Worm (Caenorhabditis elegans) whole organism, L1 larva: Measurements from ENCODE around the gene cox-16.

ENCODE experiments used
- C04F5.9 ChIP-seq: sonication (generic microtip); optimal IDR thresholded peaks from 2 replicates; lab custom pipeline; 2016; ENCODE audit warnings: missing genetic modification characterization, missing compliant biosample characterization
- C16A3.4 ChIP-seq: fragments of 150-350 bp; optimal IDR thresholded peaks from 2 replicates; lab custom pipeline; 2014; ENCODE audit warnings: missing biosample characterization, missing genetic modification characterization
- F16B12.6 ChIP-seq: fragments of 150-350 bp; optimal IDR thresholded peaks from 2 replicates; lab custom pipeline; 2014; ENCODE audit warnings: missing biosample characterization, missing genetic modification characterization
- Y116A8C.19 ChIP-seq: sonication (generic microtip); optimal IDR thresholded peaks from 2 replicates; lab custom pipeline; 2016; ENCODE audit warnings: missing compliant biosample characterization, missing genetic modification characterization, borderline replicate concordance
- aha-1 ChIP-seq: fragments of 150-350 bp; optimal IDR thresholded peaks from 2 replicates; lab custom pipeline; 2014; ENCODE audit warnings: missing biosample characterization, missing genetic modification characterization
- alr-1 ChIP-seq: fragments of 200-800 bp; sonication (Bioruptor generic); optimal IDR thresholded peaks from 2 replicates; lab custom pipeline; 2018; ENCODE audit warnings: borderline replicate concordance, mild to moderate bottlenecking, missing genetic modification characterization, missing compliant biosample characterization
- ceh-63 ChIP-seq: fragments of 200-800 bp; sonication (Bioruptor generic); optimal IDR thresholded peaks from 2 replicates; lab custom pipeline; 2018; ENCODE audit warnings: mild to moderate bottlenecking, missing genetic modification characterization, missing compliant biosample characterization
- ceh-82 ChIP-seq, 3 experiments: fragments of 150-350 bp in 1 of 3; sonication (generic microtip) in 2 of 3; optimal IDR thresholded peaks; 2 replicates each; lab custom pipeline; 2014 to 2017; ENCODE audit warnings: missing biosample characterization in 3 of 3, missing genetic modification characterization in 3 of 3
- ceh-90 ChIP-seq: sonication (generic microtip); optimal IDR thresholded peaks from 2 replicates; lab custom pipeline; 2016; ENCODE audit warnings: missing genetic modification characterization, missing compliant biosample characterization
- ces-1 ChIP-seq: fragments of 150-350 bp; optimal IDR thresholded peaks from 2 replicates; lab custom pipeline; 2014; ENCODE audit warnings: missing biosample characterization, missing genetic modification reagents, missing genetic modification characterization
- dpl-1 ChIP-seq, 3 experiments: fragments of 150-350 bp in 2 of 3; sonication (generic microtip) in 1 of 3; optimal IDR thresholded peaks; 2 replicates each; lab custom pipeline; 2014 to 2017; ENCODE audit warnings: missing biosample characterization in 3 of 3, missing genetic modification characterization in 3 of 3, missing genetic modification reagents in 3 of 3
- dsc-1 ChIP-seq: sonication (generic microtip); optimal IDR thresholded peaks from 2 replicates; lab custom pipeline; 2016; ENCODE audit warnings: mild to moderate bottlenecking, missing genetic modification characterization, missing compliant biosample characterization
- efl-1 ChIP-seq, 4 experiments: fragments of 150-350 bp; optimal IDR thresholded peaks in 3 of 4; peaks in 1 of 4; 1 replicate in 1 of 4; 2 replicates in 3 of 4; lab custom pipeline; 2014; ENCODE audit warnings: missing biosample characterization in 2 of 4, missing genetic modification characterization in 2 of 4, missing genetic modification reagents in 2 of 4
- elt-2 ChIP-seq: sonication (generic microtip); optimal IDR thresholded peaks from 2 replicates; lab custom pipeline; 2016; ENCODE audit warnings: missing genetic modification characterization, mild to moderate bottlenecking, inconsistent platforms, missing compliant biosample characterization, missing genetic modification reagents
- ets-5 ChIP-seq: fragments of 200-800 bp; sonication (Bioruptor generic); IDR thresholded peaks from 2 replicates; pipeline ENCODE4 v1.3.6; 2022; ENCODE audit warnings: missing genetic modification characterization, missing compliant biosample characterization
- fkh-4 ChIP-seq: sonication (generic microtip); optimal IDR thresholded peaks from 2 replicates; lab custom pipeline; 2016; ENCODE audit warnings: missing compliant biosample characterization, missing genetic modification characterization, borderline replicate concordance
- fos-1 ChIP-seq: fragments of 150-350 bp; optimal IDR thresholded peaks from 2 replicates; lab custom pipeline; 2014; ENCODE audit warnings: missing biosample characterization, missing genetic modification characterization
- grh-1 ChIP-seq: fragments of 200-800 bp; sonication (Bioruptor generic); IDR thresholded peaks from 2 replicates; pipeline ENCODE4 v1.3.6; 2022; ENCODE audit warnings: missing genetic modification reagents, missing genetic modification characterization, missing compliant biosample characterization
- hpl-2 ChIP-seq: fragments of 150-350 bp; optimal IDR thresholded peaks from 2 replicates; lab custom pipeline; 2014; ENCODE audit warnings: missing biosample characterization, missing genetic modification reagents, missing genetic modification characterization
- irx-1 ChIP-seq: sonication (generic microtip); optimal IDR thresholded peaks from 2 replicates; lab custom pipeline; 2016; ENCODE audit warnings: missing genetic modification characterization, missing compliant biosample characterization
- isw-1 ChIP-seq: fragments of 200-800 bp; sonication (Bioruptor generic); IDR thresholded peaks from 2 replicates; pipeline ENCODE4 v1.3.6; 2022; ENCODE audit warnings: missing genetic modification characterization, missing compliant biosample characterization
- lin-13 ChIP-seq: fragments of 150-350 bp; optimal IDR thresholded peaks from 2 replicates; lab custom pipeline; 2014; ENCODE audit warnings: missing biosample characterization, missing genetic modification reagents, missing genetic modification characterization
- lin-14 ChIP-seq: fragments of 200-800 bp; sonication (Bioruptor generic); optimal IDR thresholded peaks from 2 replicates; lab custom pipeline; 2018; ENCODE audit warnings: mild to moderate bottlenecking, missing genetic modification characterization, moderate library complexity, missing compliant biosample characterization
- lin-39 ChIP-seq: fragments of 150-350 bp; optimal IDR thresholded peaks from 2 replicates; lab custom pipeline; 2014; ENCODE audit warnings: missing biosample characterization, missing genetic modification reagents, missing genetic modification characterization
- mdl-1 ChIP-seq, 2 experiments: fragments of 150-350 bp; optimal IDR thresholded peaks; 2 replicates each; lab custom pipeline; 2014 to 2017; ENCODE audit warnings: missing biosample characterization in 2 of 2, missing genetic modification characterization in 2 of 2, inconsistent platforms in 1 of 2
- nhr-11 ChIP-seq: fragments of 150-350 bp; optimal IDR thresholded peaks from 2 replicates; lab custom pipeline; 2014; ENCODE audit warnings: missing biosample characterization, missing genetic modification characterization
- nhr-12 ChIP-seq: sonication (generic microtip); optimal IDR thresholded peaks from 2 replicates; lab custom pipeline; 2017; ENCODE audit warnings: missing biosample characterization, missing genetic modification characterization
- nhr-19 ChIP-seq: fragments of 200-800 bp; sonication (Bioruptor generic); conservative IDR thresholded peaks from 2 replicates; pipeline ENCODE4 v1.3.6; 2022; ENCODE audit warnings: missing genetic modification characterization, missing compliant biosample characterization
- nhr-20 ChIP-seq: sonication (generic microtip); optimal IDR thresholded peaks from 2 replicates; lab custom pipeline; 2016; ENCODE audit warnings: mild to moderate bottlenecking, missing genetic modification characterization, missing compliant biosample characterization
- nhr-237 ChIP-seq: fragments of 150-350 bp; optimal IDR thresholded peaks from 2 replicates; lab custom pipeline; 2014; ENCODE audit warnings: missing biosample characterization, missing genetic modification characterization
- nhr-28 ChIP-seq: fragments of 150-350 bp; optimal IDR thresholded peaks from 2 replicates; lab custom pipeline; 2014; ENCODE audit warnings: missing biosample characterization, missing genetic modification characterization
- nhr-76 ChIP-seq: sonication (generic microtip); optimal IDR thresholded peaks from 2 replicates; lab custom pipeline; 2017; ENCODE audit warnings: missing biosample characterization, missing genetic modification characterization
- nhr-77 ChIP-seq: fragments of 150-350 bp; optimal IDR thresholded peaks from 2 replicates; lab custom pipeline; 2014; ENCODE audit warnings: missing biosample characterization, missing genetic modification characterization
- nhr-84 ChIP-seq: sonication (generic microtip); optimal IDR thresholded peaks from 2 replicates; lab custom pipeline; 2017; ENCODE audit warnings: missing biosample characterization, missing genetic modification characterization
- nhr-85 ChIP-seq: sonication (generic microtip); peaks from one replicate; lab custom pipeline; 2016; ENCODE audit warnings: missing genetic modification characterization, inconsistent platforms, missing compliant biosample characterization
- nhr-90 ChIP-seq: sonication (generic microtip); optimal IDR thresholded peaks from 2 replicates; lab custom pipeline; 2016; ENCODE audit warnings: mild to moderate bottlenecking, missing genetic modification characterization, missing compliant biosample characterization; ENCODE audit not compliant: poor library complexity
- pag-3 ChIP-seq: sonication (generic microtip); optimal IDR thresholded peaks from 2 replicates; lab custom pipeline; 2017; ENCODE audit warnings: missing genetic modification characterization, mild to moderate bottlenecking, missing compliant biosample characterization, antibody characterized with exemption, borderline replicate concordance; ENCODE audit not compliant: insufficient read depth
- rnt-1 ChIP-seq: sonication (generic microtip); optimal IDR thresholded peaks from 2 replicates; lab custom pipeline; 2016; ENCODE audit warnings: mild to moderate bottlenecking, missing genetic modification characterization, moderate library complexity, missing compliant biosample characterization
- snpc-4 ChIP-seq: fragments of 150-350 bp; optimal IDR thresholded peaks from 2 replicates; lab custom pipeline; 2014; ENCODE audit warnings: missing biosample characterization, missing genetic modification characterization
- tbx-2 ChIP-seq: sonication (generic microtip); optimal IDR thresholded peaks from 2 replicates; lab custom pipeline; 2016; ENCODE audit warnings: missing genetic modification characterization, missing compliant biosample characterization
- tlp-1 ChIP-seq: fragments of 150-350 bp; optimal IDR thresholded peaks from 2 replicates; lab custom pipeline; 2014; ENCODE audit warnings: missing biosample characterization, missing genetic modification characterization
- unc-130 ChIP-seq: fragments of 150-350 bp; optimal IDR thresholded peaks from 2 replicates; lab custom pipeline; 2017; ENCODE audit warnings: missing biosample characterization, missing genetic modification characterization, inconsistent platforms
- unc-30 ChIP-seq: sonication (generic microtip); optimal IDR thresholded peaks from 2 replicates; lab custom pipeline; 2017; ENCODE audit warnings: missing biosample characterization, missing genetic modification characterization
- unc-62 ChIP-seq: fragments of 150-350 bp; optimal IDR thresholded peaks from 2 replicates; lab custom pipeline; 2014; ENCODE audit warnings: missing biosample characterization, missing genetic modification reagents, missing genetic modification characterization
- unc-98 ChIP-seq: fragments of 200-800 bp; sonication (Bioruptor generic); IDR thresholded peaks from 2 replicates; pipeline ENCODE4 v1.3.6; 2022; ENCODE audit warnings: missing genetic modification characterization, missing compliant biosample characterization
- vab-15 ChIP-seq: sonication (generic microtip); optimal IDR thresholded peaks from 2 replicates; lab custom pipeline; 2017; ENCODE audit warnings: missing genotype, mild to moderate bottlenecking, missing genetic modification characterization, missing compliant biosample characterization
- xbp-1 ChIP-seq: sonication (generic microtip); optimal IDR thresholded peaks from 2 replicates; lab custom pipeline; 2016; ENCODE audit warnings: missing genetic modification characterization, missing compliant biosample characterization
- zag-1 ChIP-seq: fragments of 150-350 bp; optimal IDR thresholded peaks from 2 replicates; lab custom pipeline; 2014; ENCODE audit warnings: missing biosample characterization, missing genetic modification characterization
- zip-4 ChIP-seq: fragments of 200-800 bp; sonication (Bioruptor generic); optimal IDR thresholded peaks from 2 replicates; lab custom pipeline; 2018; ENCODE audit warnings: mild to moderate bottlenecking, missing genetic modification characterization, moderate library complexity, missing compliant biosample characterization
- ztf-11 ChIP-seq, 2 experiments: sonication (generic microtip); optimal IDR thresholded peaks; 2 replicates each; lab custom pipeline; 2016 to 2017; ENCODE audit warnings: missing genetic modification characterization in 2 of 2, missing biosample characterization in 1 of 2, missing compliant biosample characterization in 1 of 2

cox-16 gene

DNA sequence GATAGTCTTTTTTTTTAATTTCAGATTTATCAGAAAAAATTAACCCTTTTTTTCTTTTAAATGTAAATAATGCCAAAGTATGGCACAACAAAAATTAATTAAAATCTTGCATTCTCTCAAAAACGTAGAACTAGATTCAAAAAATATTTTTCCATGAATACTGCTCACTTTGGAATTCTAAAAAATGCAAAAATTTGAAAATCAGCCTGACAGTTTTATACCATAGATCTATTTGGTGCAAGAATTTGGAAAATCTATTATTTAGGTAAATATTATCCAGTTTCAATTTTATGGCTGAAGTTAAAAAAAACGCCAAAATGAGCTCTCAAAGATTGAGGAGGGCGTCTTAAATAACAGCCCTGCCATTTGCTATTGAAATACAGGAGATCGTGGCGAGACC lies 43.6 kb upstream of the cox-16 start:
- TF ChIP-seq ets-5 (GFP tag; lab: Robert Waterston, UW) (no peak), efl-1 (optimal IDR thresholded peaks at IDR 0.05; lab: Kevin White, UChicago) (no peak), efl-1 (GFP tag; optimal IDR thresholded peaks at IDR 0.05 in 1 of 2; lab: Kevin White, UChicago) (peak in 1 of 2 experiments; percentile 32), snpc-4 (tag; lab: Kevin White, UChicago) (no peak), tlp-1 (tag; lab: Kevin White, UChicago) (no peak), nhr-85 (tag; lab: Kevin White, UChicago) (no peak)

- no peak for TF ChIP-seq C16A3.4 (tag; lab: Kevin White, UChicago)
- TF ChIP-seq fos-1 (tag; lab: Kevin White, UChicago), result no peak
- peak in 1 of 3 experiments; percentile 39 for TF ChIP-seq ceh-82 (tag; optimal IDR thresholded peaks at IDR 0.05; lab: Kevin White, UChicago)
- no peak for TF ChIP-seq unc-30
- peak; percentile 53 for TF ChIP-seq nhr-77 (tag; lab: Kevin White, UChicago)
- no peak for TF ChIP-seq irx-1 (tag; lab: Kevin White, UChicago)
- TF ChIP-seq efl-1 (optimal IDR thresholded peaks at IDR 0.05; lab: Kevin White, UChicago), result peak; percentile 20 to 26
- peak in 1 of 2 experiments; percentile 50 for TF ChIP-seq efl-1 (GFP tag; optimal IDR thresholded peaks at IDR 0.05 in 1 of 2; lab: Kevin White, UChicago)
- no peak for TF ChIP-seq ces-1 (GFP tag; lab: Kevin White, UChicago)
- TF ChIP-seq snpc-4 (tag; lab: Kevin White, UChicago), result peak; percentile 97
- no peak for TF ChIP-seq aha-1 (tag; lab: Kevin White, UChicago)
- TF ChIP-seq Y116A8C.19, result no peak
- TF ChIP-seq unc-130, result no peak
- TF ChIP-seq mdl-1 (tag; optimal IDR thresholded peaks at IDR 0.05; lab: Kevin White, UChicago), result peak in 1 of 2 experiments; percentile 30
- TF ChIP-seq ztf-11 (tag; optimal IDR thresholded peaks at IDR 0.05; lab: Kevin White, UChicago), result no peak
- no peak for TF ChIP-seq pag-3
- no peak for TF ChIP-seq dsc-1
- peak; percentile 53 for TF ChIP-seq nhr-20 (tag; lab: Kevin White, UChicago)
- no peak for TF ChIP-seq lin-39 (tag; lab: Kevin White, UChicago)
- TF ChIP-seq nhr-12 (tag; lab: Kevin White, UChicago), result no peak
- no peak for TF ChIP-seq grh-1 (GFP tag; lab: Robert Waterston, UW)
- TF ChIP-seq vab-15 (tag; lab: Kevin White, UChicago), result no peak
- TF ChIP-seq tbx-2 (tag; lab: Kevin White, UChicago), result peak; percentile 20
- TF ChIP-seq tlp-1 (tag; lab: Kevin White, UChicago), result no peak
- TF ChIP-seq hpl-2, result peak; percentile 54
- TF ChIP-seq ceh-63 (GFP tag; lab: Kevin White, UChicago), result no peak
- TF ChIP-seq rnt-1, result peak; percentile 14
- TF ChIP-seq nhr-90 (tag; lab: Kevin White, UChicago), result peak; percentile 55
- TF ChIP-seq C04F5.9, result no peak
- TF ChIP-seq nhr-76 (tag; lab: Kevin White, UChicago), result no peak
- no peak for TF ChIP-seq nhr-237 (tag; lab: Kevin White, UChicago)
- no peak for TF ChIP-seq F16B12.6
- no peak for TF ChIP-seq zag-1 (tag; lab: Kevin White, UChicago)
- TF ChIP-seq xbp-1, result peak; percentile 26
- no peak for TF ChIP-seq fkh-4 (tag; lab: Kevin White, UChicago)
- no peak for TF ChIP-seq nhr-19 (GFP tag; lab: Robert Waterston, UW)
- no peak for TF ChIP-seq nhr-84 (tag; lab: Kevin White, UChicago)
- no peak for TF ChIP-seq nhr-85 (tag; lab: Kevin White, UChicago)
- TF ChIP-seq unc-98 (GFP tag; lab: Robert Waterston, UW), result no peak
- peak; percentile 12 for TF ChIP-seq lin-14 (GFP tag; lab: Kevin White, UChicago)
- no peak for TF ChIP-seq alr-1 (tag; lab: Kevin White, UChicago)
- TF ChIP-seq zip-4 (GFP tag; lab: Kevin White, UChicago), result peak; percentile 49
- no peak for TF ChIP-seq ceh-90 (tag; lab: Kevin White, UChicago)
- no peak for TF ChIP-seq isw-1 (GFP tag; lab: Robert Waterston, UW)
- peak in 1 of 3 experiments; percentile 35 for TF ChIP-seq dpl-1 (GFP tag; optimal IDR thresholded peaks at IDR 0.05; lab: Kevin White, UChicago)
- TF ChIP-seq lin-13 (GFP tag; lab: Kevin White, UChicago), result no peak
- no peak for TF ChIP-seq unc-62 (GFP tag; lab: Kevin White, UChicago)
- TF ChIP-seq elt-2 (tag; lab: Kevin White, UChicago), result peak; percentile 87
- TF ChIP-seq nhr-11, result no peak
- no peak for TF ChIP-seq nhr-28
Observed at ce11 chrV:5576008-5576407, 40.0 kb upstream of the cox-16 start.
